Worm (Caenorhabditis elegans) whole organism, L1 larva: ENCODE measurements around the gene rps-13.

ENCODE experiments used
- C34B4.2 ChIP-seq: sonication (generic microtip); optimal IDR thresholded peaks from 2 replicates; lab custom pipeline; 2017; ENCODE audit warnings: mild to moderate bottlenecking, missing genetic modification characterization, missing compliant biosample characterization
- F16B12.6 ChIP-seq: fragments of 150-350 bp; optimal IDR thresholded peaks from 2 replicates; lab custom pipeline; 2014; ENCODE audit warnings: missing biosample characterization, missing genetic modification characterization
- Y116A8C.19 ChIP-seq: sonication (generic microtip); optimal IDR thresholded peaks from 2 replicates; lab custom pipeline; 2016; ENCODE audit warnings: missing compliant biosample characterization, missing genetic modification characterization, borderline replicate concordance
- alr-1 ChIP-seq: fragments of 200-800 bp; sonication (Bioruptor generic); optimal IDR thresholded peaks from 2 replicates; lab custom pipeline; 2018; ENCODE audit warnings: borderline replicate concordance, mild to moderate bottlenecking, missing genetic modification characterization, missing compliant biosample characterization
- aly-2 ChIP-seq: fragments of 150-350 bp; optimal IDR thresholded peaks from 2 replicates; lab custom pipeline; 2014; ENCODE audit warnings: missing biosample characterization, missing genetic modification characterization
- ceh-8 ChIP-seq: fragments of 200-800 bp; sonication (Bioruptor generic); optimal IDR thresholded peaks from 2 replicates; lab custom pipeline; 2018; ENCODE audit warnings: mild to moderate bottlenecking, missing genetic modification characterization, moderate library complexity, missing compliant biosample characterization
- ceh-82 ChIP-seq, 3 experiments: fragments of 150-350 bp in 1 of 3; sonication (generic microtip) in 2 of 3; optimal IDR thresholded peaks; 2 replicates each; lab custom pipeline; 2014 to 2017; ENCODE audit warnings: missing biosample characterization in 3 of 3, missing genetic modification characterization in 3 of 3
- ceh-88 ChIP-seq: fragments of 200-800 bp; sonication (Bioruptor generic); IDR thresholded peaks from 2 replicates; pipeline ENCODE4 v1.3.6; 2022; ENCODE audit warnings: missing genetic modification characterization, missing compliant biosample characterization
- dpl-1 ChIP-seq, 3 experiments: fragments of 150-350 bp in 2 of 3; sonication (generic microtip) in 1 of 3; optimal IDR thresholded peaks; 2 replicates each; lab custom pipeline; 2014 to 2017; ENCODE audit warnings: missing biosample characterization in 3 of 3, missing genetic modification characterization in 3 of 3, missing genetic modification reagents in 3 of 3
- efl-1 ChIP-seq, 4 experiments: fragments of 150-350 bp; optimal IDR thresholded peaks in 3 of 4; peaks in 1 of 4; 1 replicate in 1 of 4; 2 replicates in 3 of 4; lab custom pipeline; 2014; ENCODE audit warnings: missing biosample characterization in 2 of 4, missing genetic modification characterization in 2 of 4, missing genetic modification reagents in 2 of 4
- efl-3 ChIP-seq: fragments of 200-800 bp; sonication (Bioruptor generic); optimal IDR thresholded peaks from 2 replicates; lab custom pipeline; 2018; ENCODE audit warnings: mild to moderate bottlenecking, missing genetic modification characterization, missing compliant biosample characterization
- egl-13 ChIP-seq: sonication (generic microtip); optimal IDR thresholded peaks from 2 replicates; lab custom pipeline; 2016; ENCODE audit warnings: missing genotype, missing genetic modification reagents, missing genetic modification characterization, missing compliant biosample characterization
- egl-27 ChIP-seq, 2 experiments: fragments of 150-350 bp in 1 of 2; sonication (generic microtip); optimal IDR thresholded peaks; 3 replicates each; lab custom pipeline; 2017 to 2018; ENCODE audit warnings: missing biosample characterization in 2 of 2, missing genetic modification characterization in 2 of 2, missing genetic modification reagents in 2 of 2
- fkh-4 ChIP-seq: sonication (generic microtip); optimal IDR thresholded peaks from 2 replicates; lab custom pipeline; 2016; ENCODE audit warnings: missing compliant biosample characterization, missing genetic modification characterization, borderline replicate concordance
- fkh-8 ChIP-seq: sonication (generic microtip); optimal IDR thresholded peaks from 2 replicates; lab custom pipeline; 2016; ENCODE audit warnings: mild to moderate bottlenecking, missing genetic modification characterization, missing compliant biosample characterization
- fos-1 ChIP-seq: fragments of 150-350 bp; optimal IDR thresholded peaks from 2 replicates; lab custom pipeline; 2014; ENCODE audit warnings: missing biosample characterization, missing genetic modification characterization
- grh-1 ChIP-seq: fragments of 200-800 bp; sonication (Bioruptor generic); IDR thresholded peaks from 2 replicates; pipeline ENCODE4 v1.3.6; 2022; ENCODE audit warnings: missing genetic modification reagents, missing genetic modification characterization, missing compliant biosample characterization
- hlh-4 ChIP-seq: sonication (generic microtip); optimal IDR thresholded peaks from 2 replicates; lab custom pipeline; 2016; ENCODE audit warnings: mild to moderate bottlenecking, missing genetic modification characterization, missing compliant biosample characterization
- hpl-2 ChIP-seq: fragments of 150-350 bp; optimal IDR thresholded peaks from 2 replicates; lab custom pipeline; 2014; ENCODE audit warnings: missing biosample characterization, missing genetic modification reagents, missing genetic modification characterization
- isw-1 ChIP-seq: fragments of 200-800 bp; sonication (Bioruptor generic); IDR thresholded peaks from 2 replicates; pipeline ENCODE4 v1.3.6; 2022; ENCODE audit warnings: missing genetic modification characterization, missing compliant biosample characterization
- jun-1 ChIP-seq: fragments of 150-350 bp; optimal IDR thresholded peaks from 2 replicates; lab custom pipeline; 2014; ENCODE audit warnings: missing biosample characterization, missing genetic modification reagents, missing genetic modification characterization
- lin-13 ChIP-seq: fragments of 150-350 bp; optimal IDR thresholded peaks from 2 replicates; lab custom pipeline; 2014; ENCODE audit warnings: missing biosample characterization, missing genetic modification reagents, missing genetic modification characterization
- lin-15B ChIP-seq: fragments of 150-350 bp; sonication (generic microtip); optimal IDR thresholded peaks from 3 replicates; lab custom pipeline; 2014; ENCODE audit warnings: missing biosample characterization, missing genetic modification characterization
- lin-35 ChIP-seq, 2 experiments: fragments of 150-350 bp; optimal IDR thresholded peaks; 2 replicates each; lab custom pipeline; 2014; ENCODE audit warnings: missing biosample characterization in 2 of 2, missing genetic modification characterization in 2 of 2, missing genetic modification reagents in 2 of 2
- lin-39 ChIP-seq: fragments of 150-350 bp; optimal IDR thresholded peaks from 2 replicates; lab custom pipeline; 2014; ENCODE audit warnings: missing biosample characterization, missing genetic modification reagents, missing genetic modification characterization
- lsy-2 ChIP-seq, 2 experiments: fragments of 150-350 bp; optimal IDR thresholded peaks; 2 replicates each; lab custom pipeline; 2014; ENCODE audit warnings: missing biosample characterization in 2 of 2, missing genetic modification characterization in 2 of 2
- mef-2 ChIP-seq: fragments of 150-350 bp; optimal IDR thresholded peaks from 2 replicates; lab custom pipeline; 2014; ENCODE audit warnings: missing biosample characterization, missing genetic modification characterization
- nhr-20 ChIP-seq: sonication (generic microtip); optimal IDR thresholded peaks from 2 replicates; lab custom pipeline; 2016; ENCODE audit warnings: mild to moderate bottlenecking, missing genetic modification characterization, missing compliant biosample characterization
- nhr-237 ChIP-seq: fragments of 150-350 bp; optimal IDR thresholded peaks from 2 replicates; lab custom pipeline; 2014; ENCODE audit warnings: missing biosample characterization, missing genetic modification characterization
- nhr-47 ChIP-seq: sonication (generic microtip); optimal IDR thresholded peaks from 2 replicates; lab custom pipeline; 2016; ENCODE audit warnings: mild to moderate bottlenecking, missing genetic modification characterization, moderate library complexity, missing compliant biosample characterization
- nhr-71 ChIP-seq: sonication (generic microtip); optimal IDR thresholded peaks from 2 replicates; lab custom pipeline; 2016; ENCODE audit warnings: mild to moderate bottlenecking, missing genetic modification characterization, moderate library complexity, missing compliant biosample characterization
- nhr-85 ChIP-seq: sonication (generic microtip); peaks from one replicate; lab custom pipeline; 2016; ENCODE audit warnings: missing genetic modification characterization, inconsistent platforms, missing compliant biosample characterization
- pag-3 ChIP-seq: sonication (generic microtip); optimal IDR thresholded peaks from 2 replicates; lab custom pipeline; 2017; ENCODE audit warnings: missing genetic modification characterization, mild to moderate bottlenecking, missing compliant biosample characterization, antibody characterized with exemption, borderline replicate concordance; ENCODE audit not compliant: insufficient read depth
- pqm-1 ChIP-seq: sonication (generic microtip); optimal IDR thresholded peaks from 3 replicates; lab custom pipeline; 2017; ENCODE audit warnings: missing biosample characterization, missing genetic modification characterization
- rnt-1 ChIP-seq: sonication (generic microtip); optimal IDR thresholded peaks from 2 replicates; lab custom pipeline; 2016; ENCODE audit warnings: mild to moderate bottlenecking, missing genetic modification characterization, moderate library complexity, missing compliant biosample characterization
- snpc-4 ChIP-seq: fragments of 150-350 bp; optimal IDR thresholded peaks from 2 replicates; lab custom pipeline; 2014; ENCODE audit warnings: missing biosample characterization, missing genetic modification characterization
- snu-23 ChIP-seq: sonication (generic microtip); optimal IDR thresholded peaks from 2 replicates; lab custom pipeline; 2016; ENCODE audit warnings: missing genetic modification characterization, missing compliant biosample characterization
- sox-4 ChIP-seq: sonication (generic microtip); optimal IDR thresholded peaks from 2 replicates; lab custom pipeline; 2016; ENCODE audit warnings: missing genetic modification characterization, missing compliant biosample characterization
- swsn-7 ChIP-seq: sonication (generic microtip); optimal IDR thresholded peaks from 2 replicates; lab custom pipeline; 2016; ENCODE audit warnings: missing genetic modification characterization, missing compliant biosample characterization
- unc-30 ChIP-seq: sonication (generic microtip); optimal IDR thresholded peaks from 2 replicates; lab custom pipeline; 2017; ENCODE audit warnings: missing biosample characterization, missing genetic modification characterization
- unc-62 ChIP-seq: fragments of 150-350 bp; optimal IDR thresholded peaks from 2 replicates; lab custom pipeline; 2014; ENCODE audit warnings: missing biosample characterization, missing genetic modification reagents, missing genetic modification characterization
- unc-86 ChIP-seq: sonication (generic microtip); optimal IDR thresholded peaks from 2 replicates; lab custom pipeline; 2016; ENCODE audit warnings: missing genetic modification characterization, missing compliant biosample characterization
- xbp-1 ChIP-seq: sonication (generic microtip); optimal IDR thresholded peaks from 2 replicates; lab custom pipeline; 2016; ENCODE audit warnings: missing genetic modification characterization, missing compliant biosample characterization
- zag-1 ChIP-seq: fragments of 150-350 bp; optimal IDR thresholded peaks from 2 replicates; lab custom pipeline; 2014; ENCODE audit warnings: missing biosample characterization, missing genetic modification characterization

Gene rps-13

DNA sequence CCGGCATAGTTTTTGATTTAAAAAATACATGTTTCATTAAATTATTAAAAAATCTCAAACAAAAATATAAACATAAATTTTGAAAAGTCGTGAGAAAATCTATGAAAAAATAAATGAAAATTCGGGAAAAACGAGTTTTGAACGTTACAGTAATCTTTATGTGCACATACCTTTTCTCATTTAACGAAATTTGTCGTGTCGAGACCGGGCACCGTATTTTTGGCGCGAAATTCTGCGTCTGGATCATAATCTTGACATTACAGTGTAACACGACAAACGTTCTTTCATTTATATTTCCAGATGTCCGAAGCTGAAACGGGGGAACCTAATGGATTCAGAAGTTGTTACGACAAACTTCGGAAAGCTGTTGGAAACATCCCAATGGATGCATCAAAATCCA, 14.7 kb upstream of the rps-13 start, which contains the start of gene C16A3.2:
Gene C16A3.2 (plus strand): TSS at position 301 of the 400 bp plus-strand sequence.
- no peak for TF ChIP-seq nhr-85 (tag; lab: Kevin White, UChicago)
- no peak for TF ChIP-seq egl-13 (tag; lab: Kevin White, UChicago)
- no peak for TF ChIP-seq C34B4.2
- no peak for TF ChIP-seq efl-3 (GFP tag; lab: Kevin White, UChicago)
- TF ChIP-seq aly-2 (tag; lab: Kevin White, UChicago): no peak

- TF ChIP-seq Y116A8C.19 (tag; lab: Kevin White, UChicago) (no peak), dpl-1 (GFP tag; optimal IDR thresholded peaks at IDR 0.05; lab: Kevin White, UChicago) (peak; percentile 17 to 61 (median 44)), ceh-82 (tag; optimal IDR thresholded peaks at IDR 0.05; lab: Kevin White, UChicago) (peak in 1 of 3 experiments; percentile 18), lin-15B (peak; percentile 13), lsy-2 (tag; optimal IDR thresholded peaks at IDR 0.05; lab: Kevin White, UChicago) (peak; percentile 93 to 98), efl-1 (optimal IDR thresholded peaks at IDR 0.05; lab: Kevin White, UChicago) (peak; percentile 37 to 39), efl-1 (GFP tag; optimal IDR thresholded peaks at IDR 0.05 in 1 of 2; lab: Kevin White, UChicago) (peak; percentile 48 to 95), ceh-88 (no peak), snu-23 (GFP tag; lab: Kevin White, UChicago) (peak; percentile 59), ceh-8 (no peak), hpl-2 (GFP tag; lab: Kevin White, UChicago) (no peak), mef-2 (no peak), unc-30 (tag; lab: Kevin White, UChicago) (no peak), xbp-1 (no peak), fos-1 (tag; lab: Kevin White, UChicago) (no peak), unc-62 (no peak), unc-86 (tag; lab: Kevin White, UChicago) (no peak), nhr-237 (no peak), nhr-47 (peak; percentile 33), pqm-1 (tag; lab: Kevin White, UChicago) (no peak), nhr-71 (tag; lab: Kevin White, UChicago) (peak; percentile 57), nhr-20 (tag; lab: Kevin White, UChicago) (peak; percentile 26), lin-35 (GFP tag; optimal IDR thresholded peaks at IDR 0.05; lab: Kevin White, UChicago) (peak; percentile 45 to 54), C34B4.2 (no peak), pag-3 (no peak), F16B12.6 (tag; lab: Kevin White, UChicago) (peak; percentile 89), aly-2 (tag; lab: Kevin White, UChicago) (no peak), egl-27 (tag; optimal IDR thresholded peaks at IDR 0.05; lab: Kevin White, UChicago) (no peak), nhr-85 (tag; lab: Kevin White, UChicago) (no peak), swsn-7 (peak; percentile 39), rnt-1 (tag; lab: Kevin White, UChicago) (peak; percentile 21)
Measured at ce11 chrIII:6382987-6383602, 8.3 kb upstream of the rps-13 start, which contains the start of gene let-716. TSS of gene let-716 (plus strand) at chrIII:6383552.

- TF ChIP-seq lin-15B (no peak), fkh-8 (tag; lab: Kevin White, UChicago) (no peak), efl-1 (optimal IDR thresholded peaks at IDR 0.05; lab: Kevin White, UChicago) (no peak), efl-1 (GFP tag; optimal IDR thresholded peaks at IDR 0.05 in 1 of 2; lab: Kevin White, UChicago) (peak in 1 of 2 experiments; percentile 75)
Measured at ce11 chrIII:6381584-6382391, 7.0 kb upstream of the rps-13 start, which contains the start of gene znf-622. TSS of gene znf-622 (plus strand) at chrIII:6381634.

DNA sequence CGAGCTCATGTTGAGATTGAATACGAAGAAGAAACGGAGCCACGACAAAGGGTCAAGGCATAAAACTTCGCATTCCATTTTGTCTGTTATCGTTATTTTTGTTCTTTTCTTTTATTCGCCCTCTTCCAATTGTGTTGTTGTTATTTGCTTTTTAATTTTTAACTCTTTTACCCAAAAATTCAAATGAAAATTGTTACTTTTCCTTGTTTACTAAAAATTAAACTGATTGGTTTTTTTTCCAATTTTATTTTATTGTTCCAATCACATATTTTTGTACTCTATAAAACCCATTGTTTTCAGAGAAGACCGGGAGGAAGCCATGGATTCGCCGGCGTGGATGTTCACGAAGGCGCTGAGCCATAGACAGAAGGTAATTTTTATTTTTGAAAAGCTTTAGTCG, 5.7 kb upstream of the rps-13 start, which contains the start of gene C16A3.5:
Gene C16A3.5 (plus strand): TSS at position 301 of the 400 bp plus-strand sequence.
- TF ChIP-seq Y116A8C.19 (tag; lab: Kevin White, UChicago) (no peak), sox-4 (tag; lab: Kevin White, UChicago) (no peak), pag-3 (no peak), alr-1 (no peak), nhr-237 (no peak), lin-39 (tag; lab: Kevin White, UChicago) (no peak), jun-1 (no peak), isw-1 (no peak), zag-1 (tag; lab: Kevin White, UChicago) (no peak), fkh-4 (tag; lab: Kevin White, UChicago) (no peak), lin-13 (no peak), grh-1 (GFP tag; lab: Robert Waterston, UW) (no peak), hlh-4 (tag; lab: Kevin White, UChicago) (no peak), snpc-4 (tag; lab: Kevin White, UChicago) (no peak)
